Worm (Caenorhabditis elegans) whole organism, midembryonic: Measurements from ENCODE around the gene noca-2.

ENCODE experiments used
- T22C8.4 ChIP-seq: fragments of 200-800 bp; sonication (Bioruptor generic); IDR thresholded peaks from 2 replicates; pipeline ENCODE4 v1.3.6; 2022; ENCODE audit warnings: missing genetic modification characterization, missing compliant biosample characterization
- cog-1 ChIP-seq: sonication (generic microtip); optimal IDR thresholded peaks from 2 replicates; lab custom pipeline; 2016; ENCODE audit warnings: missing genetic modification characterization, missing compliant biosample characterization
- flt-1 ChIP-seq: fragments of 200-800 bp; sonication (Bioruptor generic); IDR thresholded peaks from 2 replicates; pipeline ENCODE4 v1.3.6; 2022; ENCODE audit warnings: missing genetic modification characterization, missing compliant biosample characterization
- klf-2 ChIP-seq: fragments of 200-800 bp; sonication (Bioruptor generic); conservative IDR thresholded peaks from 2 replicates; pipeline ENCODE4 v1.3.6; 2022; ENCODE audit warnings: missing genetic modification reagents, missing genetic modification characterization, missing compliant biosample characterization
- med-1 ChIP-seq: sonication (generic microtip); optimal IDR thresholded peaks from 2 replicates; lab custom pipeline; 2017; ENCODE audit warnings: missing genetic modification characterization, mild to moderate bottlenecking, missing compliant biosample characterization, antibody characterized with exemption, missing genetic modification reagents; ENCODE audit not compliant: insufficient read depth
- ref-1 ChIP-seq: fragments of 200-800 bp; sonication (Bioruptor generic); conservative IDR thresholded peaks from 2 replicates; pipeline ENCODE4 v1.3.6; 2022; ENCODE audit warnings: missing genetic modification reagents, missing genetic modification characterization, missing compliant biosample characterization
- tab-1 ChIP-seq: fragments of 200-800 bp; sonication (Bioruptor generic); IDR thresholded peaks from 2 replicates; pipeline ENCODE4 v1.3.6; 2022; ENCODE audit warnings: missing genetic modification characterization, missing compliant biosample characterization
- ztf-23 ChIP-seq: fragments of 200-800 bp; sonication (Bioruptor generic); IDR thresholded peaks from 2 replicates; pipeline ENCODE4 v1.3.6; 2022; ENCODE audit warnings: missing genetic modification reagents, missing genetic modification characterization, missing compliant biosample characterization
- ztf-29 ChIP-seq: fragments of 200-800 bp; sonication (Bioruptor generic); IDR thresholded peaks from 2 replicates; pipeline ENCODE4 v1.3.6; 2022; ENCODE audit warnings: missing genetic modification reagents, missing genetic modification characterization, missing compliant biosample characterization

noca-2 gene

ce11 chrX:11656519-11657006, 10.4 kb upstream of the noca-2 start, which contains the start of gene T04F8.2:
TSS of gene T04F8.2 (minus strand) at chrX:11656569.
- TF ChIP-seq ztf-23, result no peak
- no peak for TF ChIP-seq med-1
- no peak for TF ChIP-seq tab-1 (GFP tag; lab: Robert Waterston, UW)
- TF ChIP-seq ztf-29 (GFP tag; lab: Robert Waterston, UW), result no peak
- TF ChIP-seq T22C8.4 (GFP tag; lab: Robert Waterston, UW), result peak; percentile 39; the same call in 1 of the 2 replicates
- TF ChIP-seq flt-1 (GFP tag; lab: Robert Waterston, UW), result no peak
- no peak for TF ChIP-seq klf-2 (GFP tag; lab: Robert Waterston, UW)
- TF ChIP-seq cog-1 (tag; lab: Kevin White, UChicago), result peak; percentile 45
- TF ChIP-seq ref-1 (GFP tag; lab: Robert Waterston, UW), result no peak

ce11 chrX:11658331-11658730, 8.6 kb upstream of the noca-2 start, which contains the start of gene T04F8.3:
TSS of gene T04F8.3 (plus strand) at chrX:11658631.
- TF ChIP-seq med-1, result no peak
- no peak for TF ChIP-seq tab-1 (GFP tag; lab: Robert Waterston, UW)
- TF ChIP-seq T22C8.4 (GFP tag; lab: Robert Waterston, UW), result no peak
- no peak for TF ChIP-seq flt-1 (GFP tag; lab: Robert Waterston, UW)
- no peak for TF ChIP-seq ref-1 (GFP tag; lab: Robert Waterston, UW)

ce11 chrX:11661625-11662024, 5.3 kb upstream of the noca-2 start, which contains the start of gene sfxn-1.5:
TSS of gene sfxn-1.5 (minus strand) at chrX:11661660.
- no peak for TF ChIP-seq klf-2 (GFP tag; lab: Robert Waterston, UW)
- TF ChIP-seq ref-1 (GFP tag; lab: Robert Waterston, UW), result no peak
- no peak for TF ChIP-seq flt-1 (GFP tag; lab: Robert Waterston, UW)
- no peak for TF ChIP-seq med-1
- TF ChIP-seq ztf-23, result no peak

- TF ChIP-seq tab-1 (GFP tag; lab: Robert Waterston, UW) (no peak), ztf-29 (GFP tag; lab: Robert Waterston, UW) (no peak), cog-1 (tag; lab: Kevin White, UChicago) (no peak)
These were observed 4.9 kb upstream of the noca-2 start for ce11 chrX:11662069-11662468.

- TF ChIP-seq flt-1 (GFP tag; lab: Robert Waterston, UW), result 0 out of 2 replicates have a peak, but pooled peaks have one; percentile 52
- TF ChIP-seq T22C8.4 (GFP tag; lab: Robert Waterston, UW), result no peak
- TF ChIP-seq cog-1 (tag; lab: Kevin White, UChicago), result peak; percentile 32
- TF ChIP-seq ztf-29 (GFP tag; lab: Robert Waterston, UW), result no peak
These were observed 4.4 kb upstream of the noca-2 start for ce11 chrX:11662557-11662956.

- no peak for TF ChIP-seq tab-1 (GFP tag; lab: Robert Waterston, UW)
- no peak for TF ChIP-seq ztf-29 (GFP tag; lab: Robert Waterston, UW)
- TF ChIP-seq klf-2 (GFP tag; lab: Robert Waterston, UW), result no peak
These were observed 2.7 kb upstream of the noca-2 start for ce11 chrX:11664184-11664583.

- TF ChIP-seq klf-2 (GFP tag; lab: Robert Waterston, UW) (no peak), ref-1 (GFP tag; lab: Robert Waterston, UW) (no peak)
These were observed 1.4 kb upstream of the noca-2 start for ce11 chrX:11665522-11666017.

- TF ChIP-seq T22C8.4 (GFP tag; lab: Robert Waterston, UW), result no peak
- TF ChIP-seq klf-2 (GFP tag; lab: Robert Waterston, UW), result no peak
- no peak for TF ChIP-seq ref-1 (GFP tag; lab: Robert Waterston, UW)
- no peak for TF ChIP-seq tab-1 (GFP tag; lab: Robert Waterston, UW)
- TF ChIP-seq ztf-23, result no peak
- no peak for TF ChIP-seq flt-1 (GFP tag; lab: Robert Waterston, UW)
- TF ChIP-seq cog-1 (tag; lab: Kevin White, UChicago), result no peak
- no peak for TF ChIP-seq med-1
- TF ChIP-seq ztf-29 (GFP tag; lab: Robert Waterston, UW), result no peak
These were observed 6.3 kb downstream of the noca-2 start for ce11 chrX:11673063-11673759.

DNA sequence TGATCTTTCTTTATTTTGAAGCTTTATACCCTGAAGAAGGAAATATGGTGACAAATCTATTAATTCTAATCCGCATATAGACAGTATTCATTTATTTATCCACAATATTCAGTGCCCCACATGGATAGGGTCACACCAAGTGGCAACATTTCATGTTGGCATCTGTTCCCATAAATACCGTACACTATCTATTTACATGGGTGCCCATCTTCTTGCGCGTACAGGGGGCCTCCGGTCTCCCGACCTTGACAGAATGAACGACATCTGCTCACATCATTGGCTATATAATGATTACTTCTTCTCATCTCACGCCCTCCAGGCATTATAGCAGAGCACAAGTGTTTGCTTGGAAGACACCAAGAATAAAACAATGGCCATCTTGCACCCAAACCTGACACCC, 8.6 kb downstream of the noca-2 start:
- TF ChIP-seq cog-1 (tag; lab: Kevin White, UChicago) (peak; percentile 21), ztf-29 (GFP tag; lab: Robert Waterston, UW) (no peak)

DNA sequence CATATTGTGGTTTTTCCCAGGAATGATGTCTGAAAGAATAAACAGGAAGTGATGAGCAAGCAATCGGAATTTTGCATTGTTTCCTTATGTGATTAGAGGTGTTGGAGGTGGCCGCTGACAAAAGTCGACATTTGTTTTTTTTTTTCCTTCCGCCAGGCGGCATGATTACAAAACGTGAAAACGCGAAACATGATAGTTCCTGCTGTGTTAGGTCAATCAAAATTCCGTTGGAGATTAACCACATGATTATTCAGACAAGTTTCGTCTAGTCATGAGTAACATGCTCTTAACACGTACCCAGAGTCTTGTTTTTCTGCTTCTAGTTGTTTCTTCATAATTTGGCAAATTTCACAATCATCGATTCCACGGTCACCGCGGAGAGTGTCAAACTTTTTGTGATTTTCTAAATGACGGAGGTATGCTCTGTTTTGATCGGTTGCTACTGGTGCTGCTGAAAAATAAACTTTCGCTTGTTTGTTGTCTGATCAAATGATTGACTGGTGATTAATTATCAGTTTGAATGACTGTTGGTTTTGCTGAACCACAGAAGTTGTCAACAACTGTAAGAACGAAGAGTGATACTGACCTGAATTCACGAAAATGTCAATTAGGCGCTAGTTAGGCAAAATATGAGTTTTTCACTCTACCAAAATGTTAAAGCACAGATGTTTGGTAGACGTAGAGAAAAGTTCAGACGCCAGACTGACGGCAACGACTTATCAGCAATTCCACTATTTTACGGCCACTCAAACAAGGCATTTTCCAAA, 12.5 kb downstream of the noca-2 start:
- TF ChIP-seq flt-1 (GFP tag; lab: Robert Waterston, UW) (no peak), med-1 (no peak), tab-1 (GFP tag; lab: Robert Waterston, UW) (no peak), cog-1 (tag; lab: Kevin White, UChicago) (no peak), ztf-29 (GFP tag; lab: Robert Waterston, UW) (no peak), ztf-23 (no peak), T22C8.4 (GFP tag; lab: Robert Waterston, UW) (no peak), ref-1 (GFP tag; lab: Robert Waterston, UW) (no peak), klf-2 (GFP tag; lab: Robert Waterston, UW) (no peak)
